Worm (Caenorhabditis elegans): ENCODE results near the gene F52B10.3.

Gene F52B10.3

DNA sequence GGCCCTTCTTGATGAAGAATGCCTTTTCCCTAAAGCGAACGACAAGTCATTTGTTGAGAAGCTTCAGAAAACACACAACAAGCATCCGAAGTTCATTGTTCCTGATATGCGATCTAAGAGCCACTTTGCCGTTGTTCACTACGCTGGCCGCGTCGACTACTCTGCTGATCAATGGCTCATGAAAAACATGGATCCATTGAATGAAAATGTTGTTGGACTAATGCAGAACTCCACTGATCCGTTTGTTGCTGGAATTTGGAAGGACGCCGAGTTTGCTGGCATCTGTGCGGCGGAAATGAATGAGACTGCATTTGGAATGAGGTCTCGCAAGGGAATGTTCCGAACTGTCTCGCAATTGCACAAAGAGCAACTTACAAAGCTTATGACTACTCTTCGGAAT, 14.5 kb upstream of the F52B10.3 start:
- TF ChIP-seq nhr-76 (tag; optimal IDR thresholded peaks at IDR 0.05) (no peak), nhr-28 (tag; optimal IDR thresholded peaks at IDR 0.05) (no peak), nfya-1 (tag; optimal IDR thresholded peaks at IDR 0.05; ENCODE audit: insufficient read depth) (no peak), egl-27 (tag; optimal IDR thresholded peaks at IDR 0.05) (no peak), ceh-28 (tag; optimal IDR thresholded peaks at IDR 0.05) (no peak), nhr-11 (tag; optimal IDR thresholded peaks at IDR 0.05) (no peak), elt-3 (tag; optimal IDR thresholded peaks at IDR 0.05) (no peak), lin-15B (tag; optimal IDR thresholded peaks at IDR 0.05) (no peak), eor-1 (tag; optimal IDR thresholded peaks at IDR 0.05) (no peak), ama-1 (optimal IDR thresholded peaks at IDR 0.05) (no peak), nhr-237 (tag; optimal IDR thresholded peaks at IDR 0.05) (no peak), nhr-12 (tag; optimal IDR thresholded peaks at IDR 0.05) (no peak), ztf-4 (tag; optimal IDR thresholded peaks at IDR 0.05) (no peak), snpc-4 (tag; optimal IDR thresholded peaks at IDR 0.05) (no peak), jun-1 (tag; optimal IDR thresholded peaks at IDR 0.05) (no peak)

DNA sequence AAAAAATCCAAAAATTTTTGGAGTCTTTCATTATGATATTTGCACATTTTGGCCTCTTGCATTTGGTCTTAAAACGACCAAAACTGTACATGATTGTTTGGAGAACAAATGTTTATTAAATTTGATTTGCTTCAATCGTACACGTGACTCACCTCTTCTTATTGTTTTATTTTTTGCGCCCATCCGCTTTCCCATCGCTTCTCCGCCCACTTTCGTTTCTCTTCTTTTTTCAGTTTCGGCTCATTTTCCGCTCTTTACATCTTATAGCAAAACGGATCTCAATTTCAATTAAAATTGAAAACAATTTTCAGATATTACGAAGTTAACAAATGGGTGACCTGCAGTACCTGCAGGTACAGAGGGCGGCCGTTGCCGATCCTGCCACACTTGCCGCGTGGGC, 11.1 kb upstream of the F52B10.3 start, which contains the start of gene nmy-1:
Gene nmy-1, plus strand, starts transcription at position 301 of the 400 bp plus-strand sequence.
- TF ChIP-seq elt-2 (tag; optimal IDR thresholded peaks at IDR 0.05): no peak
- TF ChIP-seq hmg-11 (tag; optimal IDR thresholded peaks at IDR 0.05): no peak
- TF ChIP-seq mml-1 (tag; optimal IDR thresholded peaks at IDR 0.05): no peak
- no peak for TF ChIP-seq zag-1 (tag; optimal IDR thresholded peaks at IDR 0.05)
- no peak for TF ChIP-seq R02D3.7 (tag; optimal IDR thresholded peaks at IDR 0.05)
- TF ChIP-seq skn-1 (tag; optimal IDR thresholded peaks at IDR 0.05): no peak
- TF ChIP-seq fos-1 (tag; optimal IDR thresholded peaks at IDR 0.05): no peak
- no peak for TF ChIP-seq pqm-1 (tag; optimal IDR thresholded peaks at IDR 0.05)
- TF ChIP-seq pha-4 (tag; optimal IDR thresholded peaks at IDR 0.05): no peak
- no peak for TF ChIP-seq nhr-25 (tag; optimal IDR thresholded peaks at IDR 0.05)

DNA sequence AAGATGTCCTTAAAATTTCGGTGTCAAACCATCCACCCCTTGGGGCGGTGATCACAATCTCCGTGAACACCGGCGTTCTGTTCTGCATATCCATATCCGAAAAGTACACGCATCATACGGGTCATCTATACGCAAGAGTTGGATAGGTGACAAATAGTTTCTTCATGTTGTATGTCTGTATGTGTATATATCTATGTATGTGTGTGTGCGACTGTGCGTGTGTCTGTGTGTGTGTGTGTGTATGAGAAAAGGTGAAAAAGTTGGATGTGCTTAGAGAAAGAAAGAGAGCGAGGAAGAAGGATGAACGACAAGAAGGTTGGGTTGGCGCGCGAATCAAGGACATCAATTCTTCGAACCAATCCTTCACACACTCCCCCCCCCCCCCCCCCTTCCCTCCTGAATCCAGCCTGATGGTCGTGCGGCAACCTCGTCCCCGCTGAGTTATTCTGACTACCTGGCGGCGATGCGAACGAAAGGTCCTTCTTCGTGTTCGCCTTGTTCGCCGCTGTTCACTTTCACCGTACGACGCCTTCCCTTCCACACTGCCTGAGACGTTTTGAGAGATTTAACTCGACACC, 9.2 kb upstream of the F52B10.3 start:
- TF ChIP-seq fos-1 (tag; optimal IDR thresholded peaks at IDR 0.05) (no peak), ztf-11 (tag; optimal IDR thresholded peaks at IDR 0.05) (no peak), elt-1 (tag; optimal IDR thresholded peaks at IDR 0.05) (no peak), nhr-25 (tag; optimal IDR thresholded peaks at IDR 0.05) (peak; percentile 84), pqm-1 (tag; optimal IDR thresholded peaks at IDR 0.05) (no peak), lin-15B (tag; optimal IDR thresholded peaks at IDR 0.05) (no peak), daf-12 (tag; optimal IDR thresholded peaks at IDR 0.05) (no peak), eor-1 (tag; optimal IDR thresholded peaks at IDR 0.05) (no peak), R02D3.7 (tag; optimal IDR thresholded peaks at IDR 0.05) (no peak), fkh-10 (GFP tag; optimal IDR thresholded peaks at IDR 0.05) (no peak), aly-2 (tag; optimal IDR thresholded peaks at IDR 0.05) (no peak), nhr-23 (tag; optimal IDR thresholded peaks at IDR 0.05) (peak; percentile 82), sea-2 (GFP tag; optimal IDR thresholded peaks at IDR 0.05) (no peak)

DNA sequence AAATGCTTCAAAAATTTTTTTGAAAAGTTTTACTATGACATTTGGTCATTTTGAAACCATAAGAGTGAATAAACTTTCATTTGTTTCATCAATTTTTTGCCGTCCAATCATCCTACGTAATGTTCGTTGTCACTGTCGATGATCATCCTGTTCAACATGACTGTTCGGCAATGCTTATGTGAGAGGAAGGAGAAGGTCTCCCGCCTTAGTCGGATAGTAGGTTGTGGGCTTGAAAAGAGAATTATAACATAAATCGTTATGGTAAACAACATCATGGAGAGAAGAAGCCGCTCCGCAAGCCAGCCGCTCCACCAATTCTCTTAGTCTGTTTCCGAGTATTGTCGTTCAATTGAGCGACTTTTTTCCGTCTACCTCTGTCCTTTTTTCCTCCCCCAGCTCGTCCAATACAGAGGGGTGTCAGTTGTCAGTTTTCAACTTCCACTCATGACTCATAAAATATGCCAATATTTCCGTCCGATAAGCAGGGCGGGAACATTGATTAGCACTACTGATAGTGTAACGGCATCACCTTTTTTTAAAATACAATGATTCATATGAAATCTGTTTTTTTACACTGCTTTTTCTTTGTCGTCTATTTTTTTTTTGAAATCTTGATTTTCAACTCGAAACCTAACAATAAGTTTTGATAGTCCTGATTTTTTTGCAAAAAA, 8.0 kb upstream of the F52B10.3 start:
- TF ChIP-seq elt-2 (tag; optimal IDR thresholded peaks at IDR 0.05) (peak; percentile 78), ama-1 (optimal IDR thresholded peaks at IDR 0.05) (peak; percentile 12), ceh-9 (tag; optimal IDR thresholded peaks at IDR 0.05) (no peak), pqm-1 (tag; optimal IDR thresholded peaks at IDR 0.05) (peak; percentile 72), mdl-1 (tag; optimal IDR thresholded peaks at IDR 0.05) (no peak)

DNA sequence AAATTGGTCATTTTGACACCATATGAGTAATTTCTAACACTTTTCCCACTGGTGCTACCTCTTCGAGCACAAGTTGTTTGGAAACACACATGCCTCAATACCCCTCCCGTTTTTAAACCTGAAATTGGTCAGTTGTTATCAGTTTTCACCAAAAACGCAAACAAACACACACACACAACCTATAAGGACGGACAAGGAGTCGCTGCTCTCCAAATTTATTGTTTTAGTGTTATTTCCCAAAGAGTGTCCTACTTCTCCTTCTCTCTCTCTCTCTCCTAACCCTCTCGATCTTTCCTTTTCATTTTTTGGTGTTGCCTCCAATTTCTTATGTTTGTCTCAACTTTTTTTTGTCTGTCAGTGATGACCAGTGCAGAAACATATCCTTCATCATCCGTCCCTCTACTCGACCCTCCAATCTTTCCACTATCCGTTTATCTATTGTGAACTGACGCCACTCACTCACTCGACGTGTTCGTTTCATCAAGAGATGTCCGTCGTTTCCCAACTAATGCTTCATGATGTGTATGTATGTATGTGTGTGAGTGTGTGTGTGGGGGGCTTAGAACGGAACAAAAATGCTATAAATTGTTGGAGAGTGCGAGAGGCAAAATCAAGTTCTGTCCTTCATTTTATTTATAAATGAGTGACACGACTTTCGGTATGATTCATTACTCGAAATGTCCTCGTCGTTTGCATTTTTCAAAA, 5.7 kb upstream of the F52B10.3 start:
- TF ChIP-seq tbx-2 (tag; optimal IDR thresholded peaks at IDR 0.05) (no peak), ZK546.5 (tag; optimal IDR thresholded peaks at IDR 0.05) (no peak), unc-39 (tag; optimal IDR thresholded peaks at IDR 0.05) (no peak), R02D3.7 (tag; optimal IDR thresholded peaks at IDR 0.05) (no peak), ceh-16 (tag; optimal IDR thresholded peaks at IDR 0.05) (no peak), nhr-77 (tag; optimal IDR thresholded peaks at IDR 0.05) (no peak), mml-1 (tag; optimal IDR thresholded peaks at IDR 0.05) (peak; percentile 20), nhr-25 (tag; optimal IDR thresholded peaks at IDR 0.05) (peak; percentile 72), pqm-1 (tag; optimal IDR thresholded peaks at IDR 0.05) (peak; percentile 35), elt-3 (tag; optimal IDR thresholded peaks at IDR 0.05) (no peak), fkh-2 (tag; optimal IDR thresholded peaks at IDR 0.05) (no peak), unc-62 (GFP tag; optimal IDR thresholded peaks at IDR 0.05) (peak; percentile 83), nhr-23 (tag; optimal IDR thresholded peaks at IDR 0.05) (peak; percentile 10), ceh-82 (tag; optimal IDR thresholded peaks at IDR 0.05) (no peak), elt-2 (tag; optimal IDR thresholded peaks at IDR 0.05) (peak; percentile 48), lin-15B (tag; optimal IDR thresholded peaks at IDR 0.05) (no peak), aly-2 (tag; optimal IDR thresholded peaks at IDR 0.05) (no peak), skn-1 (tag; optimal IDR thresholded peaks at IDR 0.05) (no peak), nhr-43 (tag; optimal IDR thresholded peaks at IDR 0.05; ENCODE audit: poor library complexity, severe bottlenecking) (no peak)

Measured in whole organism, L3 larva.